Fruit fly (Drosophila melanogaster) S2 (cell line): ENCODE results near the gene gdrd.
A peak's percentile ranks its signal among the peaks of the same experiment; 100 is the strongest.

Experiments used
- CG8478 ChIP-seq: fragments of >200 bp; optimal IDR thresholded peaks from 2 replicates; lab custom pipeline; 2018
- CTCF ChIP-seq, 2 experiments: fragments of >200 bp; optimal IDR thresholded peaks; 2 replicates each; lab custom pipeline; 2018

Gene gdrd

DNA sequence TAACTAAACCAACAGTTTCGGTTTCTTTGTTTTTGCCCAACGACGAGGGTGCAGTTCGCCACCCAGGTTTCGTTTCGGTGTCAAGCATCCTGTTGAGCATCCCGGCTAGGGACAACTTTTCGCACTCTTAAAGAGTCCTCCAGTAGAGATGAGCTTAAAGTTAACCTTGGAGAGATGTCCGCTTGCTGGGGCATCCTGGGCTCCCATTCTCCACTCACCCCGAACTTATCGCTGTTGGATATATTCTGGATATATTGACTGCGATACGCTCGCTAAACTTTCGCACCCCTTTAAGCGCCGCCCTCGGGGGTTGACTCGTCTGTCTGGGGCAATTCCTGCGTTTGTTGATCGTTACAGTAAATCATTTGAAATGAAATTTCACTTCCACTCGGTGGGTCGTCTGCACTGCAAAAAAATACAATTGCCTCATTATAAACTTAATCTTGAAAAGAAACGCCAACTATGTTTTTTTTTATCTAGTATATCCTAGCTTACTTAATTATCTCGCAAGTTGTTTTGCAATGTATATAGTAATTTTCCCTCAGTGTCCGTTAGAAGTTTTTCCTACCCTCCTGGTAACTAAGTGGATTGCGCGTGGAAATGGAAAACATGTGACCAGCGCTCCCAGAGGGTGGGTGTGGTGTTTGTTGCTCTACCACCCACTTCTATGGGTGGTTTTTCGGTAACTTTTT is 29.4 kb upstream of the gdrd start:
- TF ChIP-seq CG8478 (no peak), CTCF (optimal IDR thresholded peaks at IDR 0.05; lab: Kevin White, UChicago) (no peak)

DNA sequence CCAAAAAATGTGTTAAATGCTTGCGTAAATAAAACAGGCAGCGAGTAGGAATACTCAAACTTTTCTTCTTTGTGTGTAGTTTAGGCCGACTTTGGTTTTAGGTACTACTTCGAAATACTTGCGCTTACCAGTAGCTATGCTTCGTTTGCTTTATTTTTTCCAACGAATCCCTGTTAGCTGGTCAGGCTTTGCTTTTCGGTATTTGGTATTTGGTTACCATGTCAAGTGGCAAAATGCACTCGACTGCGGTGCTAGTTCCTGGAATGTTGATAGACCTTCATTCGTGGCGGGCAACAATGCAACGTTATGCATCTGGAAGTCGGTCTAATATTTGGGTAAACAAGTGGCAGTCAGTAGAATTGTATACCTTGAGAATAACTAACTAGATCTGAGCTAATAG is 27.4 kb upstream of the gdrd start:
- no peak for TF ChIP-seq CTCF (optimal IDR thresholded peaks at IDR 0.05; lab: Kevin White, UChicago)
- TF ChIP-seq CG8478: no peak

DNA sequence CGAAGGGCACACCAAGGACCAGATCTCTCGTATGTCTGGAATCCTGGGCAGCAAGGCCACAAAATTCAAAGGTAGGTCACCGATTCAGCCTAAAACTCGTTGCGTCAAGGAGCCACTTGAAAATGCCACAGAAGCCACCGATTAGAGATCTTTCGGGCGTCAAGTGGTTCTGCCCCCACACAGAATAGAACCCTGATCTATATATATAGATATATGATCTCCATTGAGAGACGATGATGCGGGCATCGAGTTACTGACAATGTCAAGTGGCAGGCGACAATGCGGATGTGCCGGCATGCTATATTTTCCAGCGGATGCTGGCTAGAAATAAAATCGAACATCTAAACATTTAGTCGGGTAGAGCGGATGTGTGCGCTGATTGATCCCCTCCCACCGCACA is 26.8 kb upstream of the gdrd start:
- no peak for TF ChIP-seq CG8478
- TF ChIP-seq CTCF (optimal IDR thresholded peaks at IDR 0.05; lab: Kevin White, UChicago): no peak

DNA sequence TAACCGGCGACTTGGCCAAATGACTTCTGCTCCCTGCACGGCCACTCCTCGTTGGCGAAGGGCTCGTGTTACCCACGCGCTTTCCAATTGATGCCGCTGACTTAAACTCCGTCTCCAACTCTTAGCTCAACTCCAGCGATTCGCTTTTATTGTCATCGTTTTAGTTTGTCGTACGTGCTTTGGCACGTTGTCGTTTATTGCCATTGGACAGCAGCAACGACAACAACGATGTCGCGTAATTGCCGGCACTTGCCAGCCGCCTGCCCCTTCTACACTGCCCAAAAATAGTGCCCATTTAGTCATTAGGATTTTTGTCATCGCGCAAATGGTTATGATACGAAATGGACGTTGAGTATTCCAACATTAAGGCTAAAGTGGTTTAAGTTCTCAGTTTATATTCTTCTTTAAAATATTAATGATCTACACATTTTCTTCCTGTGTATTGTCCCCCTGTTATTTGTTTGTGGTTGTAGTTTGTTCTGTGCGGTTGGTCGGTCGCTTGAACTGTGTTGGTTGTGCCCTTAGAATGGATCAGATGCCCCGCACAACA is 25.3 kb upstream of the gdrd start:
- TF ChIP-seq CTCF (optimal IDR thresholded peaks at IDR 0.05; lab: Kevin White, UChicago) (no peak), CG8478 (no peak)

DNA sequence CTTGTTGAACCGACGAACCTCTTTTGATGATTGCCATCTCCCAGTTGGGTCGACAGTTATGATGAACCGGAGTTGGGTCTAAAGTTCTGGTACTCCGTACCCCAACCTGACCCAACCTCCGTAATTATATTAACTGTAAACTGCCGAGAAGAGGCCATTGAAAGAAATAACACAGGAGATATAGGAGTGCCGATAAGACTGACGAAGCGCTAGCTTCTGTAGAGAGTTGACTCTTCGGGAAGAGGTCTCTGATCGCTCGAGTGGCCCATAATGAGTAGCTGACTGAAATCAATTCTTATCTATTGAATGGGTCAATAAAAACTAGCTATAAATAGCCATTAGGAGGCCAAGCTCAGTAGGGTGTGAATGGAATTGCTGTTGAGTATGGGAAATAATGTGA is 22.5 kb upstream of the gdrd start:
- TF ChIP-seq CTCF (optimal IDR thresholded peaks at IDR 0.05; lab: Kevin White, UChicago): no peak
- no peak for TF ChIP-seq CG8478

DNA sequence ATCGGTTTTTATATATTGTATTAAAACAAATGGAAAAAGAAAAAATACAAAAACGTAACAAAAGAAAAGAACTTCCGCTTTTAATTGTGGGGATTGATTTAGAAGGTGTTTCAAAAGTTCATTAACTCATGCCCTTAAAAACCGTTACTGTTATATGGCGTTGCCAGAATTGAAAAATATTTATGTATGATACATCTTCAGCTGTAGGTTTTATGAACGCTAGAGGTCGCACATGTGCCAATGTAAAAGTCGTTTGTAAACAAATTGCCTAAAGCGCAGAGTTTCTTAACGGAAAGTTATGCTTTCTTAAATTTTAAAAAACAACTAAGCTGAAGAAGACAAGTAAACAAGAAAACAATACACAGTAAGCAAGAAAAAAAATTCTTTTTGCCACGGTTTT is 19.6 kb upstream of the gdrd start:
- TF ChIP-seq CTCF (optimal IDR thresholded peaks at IDR 0.05; lab: Kevin White, UChicago): peak; percentile 88 to 94
- TF ChIP-seq CG8478: no peak

DNA sequence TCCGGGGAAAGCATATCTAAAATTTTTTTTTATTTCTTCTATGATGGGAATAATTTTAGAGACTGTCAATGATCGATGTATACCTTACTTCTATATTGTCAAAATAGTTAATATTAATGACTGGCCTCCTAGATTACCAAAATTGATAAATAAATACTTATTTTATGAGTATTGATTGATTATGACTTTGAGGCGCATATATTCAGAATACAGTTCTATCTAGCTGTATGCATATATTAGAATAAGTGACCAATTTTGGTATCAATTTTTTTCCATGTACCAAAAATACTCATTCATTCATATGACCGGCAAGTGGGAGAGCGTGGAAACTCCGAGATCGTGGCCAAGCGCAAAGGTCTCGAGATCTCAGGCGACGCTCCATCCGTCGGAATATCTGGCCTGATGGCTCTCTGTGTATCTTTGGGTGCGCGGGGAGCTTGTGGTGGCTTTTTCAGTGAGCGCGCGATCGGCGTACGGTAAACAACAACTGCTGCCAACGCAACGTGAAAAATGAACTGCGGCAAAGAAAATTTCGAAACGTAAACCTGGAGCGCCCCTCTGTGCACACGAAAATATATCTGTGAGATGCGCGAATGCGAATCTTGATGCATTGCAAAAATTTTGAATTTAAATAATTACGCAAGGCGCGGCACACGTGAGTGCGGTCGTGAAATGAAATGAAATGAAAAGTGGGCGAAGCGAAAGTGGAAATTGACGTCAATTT is 18.6 kb upstream of the gdrd start, which contains the start of the genes CG43121 and ome:
TSS of gene CG43121 (minus strand) at position 51 of the 724 bp plus-strand sequence.
TSS of gene ome (plus strand) at position 453 of the 724 bp plus-strand sequence.
- TF ChIP-seq CG8478 (no peak), CTCF (optimal IDR thresholded peaks at IDR 0.05; lab: Kevin White, UChicago) (no peak)

DNA sequence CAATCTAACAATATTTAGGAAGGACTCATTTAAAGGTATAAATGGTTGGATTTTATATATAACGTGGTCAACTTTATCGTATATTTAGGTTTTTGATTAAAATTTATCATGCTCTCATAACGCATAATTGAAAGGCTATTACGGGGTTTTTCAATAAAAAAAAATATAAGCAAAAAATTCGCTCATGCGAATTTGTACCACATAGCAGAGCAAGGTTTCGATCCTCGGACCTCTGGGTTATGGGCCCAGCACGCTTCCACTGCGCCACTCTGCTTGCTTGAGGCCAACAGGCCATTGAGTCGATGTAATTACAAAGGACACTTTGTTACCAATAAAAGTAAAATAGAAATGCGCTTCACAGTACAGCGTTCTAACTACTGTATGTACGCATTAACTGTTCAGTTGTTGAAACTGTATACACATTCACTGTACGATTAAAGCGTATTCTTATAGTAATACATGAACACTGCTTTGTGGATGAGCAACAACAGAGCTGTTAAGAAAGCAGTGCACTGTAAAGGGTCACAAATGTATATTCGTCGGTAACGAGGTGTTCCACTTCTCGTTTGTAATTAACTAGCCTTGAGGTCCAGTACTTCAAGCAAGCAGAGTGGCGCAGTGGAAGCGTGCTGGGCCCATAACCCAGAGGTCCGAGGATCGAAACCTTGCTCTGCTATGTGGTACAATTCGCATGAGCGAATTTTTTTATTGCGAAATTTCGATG is 17.2 kb upstream of the gdrd start:
- no peak for TF ChIP-seq CG8478
- TF ChIP-seq CTCF (optimal IDR thresholded peaks at IDR 0.05; lab: Kevin White, UChicago): peak; percentile 45 to 60

DNA sequence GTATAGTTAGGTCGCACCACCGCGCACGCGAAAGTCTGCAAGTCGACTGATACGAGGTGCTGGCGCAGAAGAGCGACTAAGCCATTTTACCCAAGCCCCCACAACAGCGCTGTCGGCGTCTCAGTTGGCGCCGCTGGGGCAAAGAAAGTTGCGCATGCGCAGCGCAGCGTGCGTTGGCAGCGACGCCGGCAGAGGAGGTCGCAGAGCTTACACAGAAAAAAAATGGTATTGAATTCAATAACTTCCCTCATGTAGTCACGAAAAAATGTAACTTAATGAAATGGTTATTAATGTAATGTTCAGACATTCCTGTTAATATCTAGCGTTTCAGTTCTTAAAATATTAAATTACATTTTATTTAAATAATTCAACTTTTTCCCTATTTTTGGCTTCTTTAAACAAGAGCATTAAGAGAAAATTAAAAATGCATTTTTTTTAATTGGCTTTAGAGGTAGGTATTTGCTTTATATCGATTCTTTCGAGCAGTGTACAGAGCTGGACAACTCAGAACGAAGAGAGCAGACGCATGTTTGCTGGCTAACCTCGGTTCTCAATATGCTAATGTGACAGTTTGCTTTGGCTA is 13.0 kb upstream of the gdrd start, which contains the start of gene CG4914:
TSS of gene CG4914 (minus strand) at position 51 of the 583 bp plus-strand sequence.
- no peak for TF ChIP-seq CTCF (optimal IDR thresholded peaks at IDR 0.05; lab: Kevin White, UChicago)
- TF ChIP-seq CG8478: no peak

DNA sequence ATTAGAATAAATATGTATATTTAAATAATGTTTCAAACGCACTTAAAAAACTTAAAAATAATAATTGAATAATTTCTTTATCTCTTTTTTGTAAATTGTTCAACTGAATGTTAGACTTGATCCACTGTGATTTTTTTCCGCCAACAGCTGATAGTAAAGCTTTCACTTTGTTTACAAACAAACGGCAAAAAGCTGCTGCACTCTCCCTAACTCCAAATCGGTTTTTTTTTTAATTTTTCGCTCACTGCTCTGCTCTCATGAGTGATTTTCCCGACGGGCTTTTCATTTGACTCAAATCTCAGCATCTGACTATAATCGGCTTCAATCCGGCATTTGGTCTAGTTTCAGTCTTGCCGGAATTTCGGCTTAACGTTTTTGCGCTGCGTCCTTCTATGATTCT is 9.6 kb upstream of the gdrd start:
- TF ChIP-seq CTCF (optimal IDR thresholded peaks at IDR 0.05; lab: Kevin White, UChicago): no peak
- no peak for TF ChIP-seq CG8478

DNA sequence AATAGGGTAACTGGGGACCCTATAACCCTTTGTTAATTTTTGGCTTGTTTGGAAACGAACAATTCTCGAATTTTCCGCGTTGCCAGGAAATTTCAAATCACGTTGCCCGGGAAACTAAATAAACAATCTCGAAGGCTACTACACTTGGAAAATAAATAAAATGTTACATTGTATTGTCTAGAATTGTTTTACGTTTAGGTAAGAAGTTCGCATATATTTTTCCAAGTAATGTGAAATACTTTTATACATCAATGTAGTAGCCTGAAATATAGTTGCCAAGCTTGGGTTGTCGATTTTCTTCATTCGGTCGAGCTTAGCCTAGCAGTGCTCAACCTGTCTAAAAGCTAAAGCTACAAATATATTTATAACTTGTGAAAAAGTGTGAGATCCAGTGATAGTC is 6.7 kb upstream of the gdrd start, which contains the start of gene Dnaaf6:
TSS of gene Dnaaf6 (plus strand) at position 301 of the 400 bp plus-strand sequence.
- TF ChIP-seq CTCF (optimal IDR thresholded peaks at IDR 0.05; lab: Kevin White, UChicago) (no peak), CG8478 (no peak)

DNA sequence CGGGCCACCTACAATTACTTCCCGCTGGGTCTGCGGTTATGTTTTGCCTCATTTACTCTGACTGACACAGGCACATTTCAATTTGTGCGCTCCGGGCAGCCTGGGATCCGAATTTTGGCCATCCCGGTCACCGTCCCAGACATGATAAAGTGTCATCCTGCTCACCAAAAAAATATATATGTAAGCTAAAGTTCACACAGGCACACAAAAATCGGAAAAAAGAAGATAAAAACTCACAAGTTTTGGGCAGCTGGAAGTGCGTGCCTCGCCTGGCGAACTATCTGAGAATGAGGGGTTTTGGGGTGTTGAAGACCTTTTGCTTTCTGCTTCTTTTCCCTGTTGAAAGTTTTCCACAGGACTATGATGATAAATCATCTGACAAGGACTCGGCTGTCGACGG is 4.9 kb upstream of the gdrd start:
- no peak for TF ChIP-seq CG8478

DNA sequence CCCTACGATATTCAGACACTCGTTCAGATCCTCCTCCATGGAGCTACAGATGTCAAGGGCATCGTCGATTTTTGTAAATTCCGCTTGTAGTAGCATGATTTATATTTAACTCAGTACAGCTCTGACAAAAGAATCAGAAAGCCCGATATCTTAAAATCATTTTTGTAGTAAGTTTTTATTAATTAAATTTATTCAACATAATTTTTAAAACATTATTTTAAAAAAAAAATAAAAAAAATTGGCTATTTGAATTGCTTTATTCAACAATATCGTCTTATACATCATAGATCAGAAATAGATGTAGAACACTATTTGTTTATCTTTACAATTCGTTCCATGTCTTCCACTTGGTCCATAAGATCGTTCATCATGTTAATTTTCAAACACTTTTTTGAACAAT is 5.9 kb downstream of the gdrd start, which contains the start of gene CG13474:
TSS of gene CG13474 (minus strand) at position 101 of the 400 bp plus-strand sequence.
- no peak for TF ChIP-seq CTCF (optimal IDR thresholded peaks at IDR 0.05; lab: Kevin White, UChicago)

DNA sequence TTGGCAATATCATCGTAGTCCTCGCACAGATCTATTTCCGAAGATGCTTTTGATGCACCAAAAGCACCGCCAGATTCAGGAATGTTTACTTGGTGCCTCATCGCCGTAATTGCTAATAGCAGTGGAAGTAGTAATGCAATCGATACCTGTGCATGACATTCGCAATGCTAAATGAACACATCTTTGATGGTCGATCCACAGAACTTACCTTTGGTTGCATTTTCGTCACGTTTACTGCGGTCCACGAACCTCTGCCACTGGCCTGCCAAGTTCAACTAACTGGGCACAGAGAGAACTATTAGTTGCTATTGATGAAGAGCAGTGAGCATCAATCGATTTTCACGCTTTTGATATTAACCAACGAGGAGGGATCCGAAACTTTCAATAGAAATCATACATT is 10.4 kb downstream of the gdrd start, which contains the start of gene CG17177:
TSS of gene CG17177 (minus strand) at position 101 of the 400 bp plus-strand sequence.
- no peak for TF ChIP-seq CG8478
- no peak for TF ChIP-seq CTCF (optimal IDR thresholded peaks at IDR 0.05; lab: Kevin White, UChicago)

DNA sequence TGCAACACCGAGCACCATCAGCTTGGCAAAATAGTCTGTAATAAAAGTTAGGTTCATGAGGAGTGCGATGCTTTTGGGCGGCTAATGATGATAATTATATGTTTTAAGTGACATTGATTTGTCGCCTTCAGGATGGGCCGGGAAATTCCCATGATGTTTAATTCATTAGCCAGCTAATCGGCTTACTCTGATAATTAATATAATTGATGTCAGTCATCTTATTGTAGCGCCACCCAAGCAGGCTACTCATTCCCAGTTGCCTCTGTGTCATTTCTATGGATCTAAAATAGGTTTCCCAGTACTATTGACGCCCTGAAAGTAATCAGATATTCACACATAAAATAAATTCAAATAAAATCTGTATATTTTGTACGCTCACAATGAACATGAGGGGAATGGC is 14.0 kb downstream of the gdrd start, which contains the start of gene CG13476:
TSS of gene CG13476 (plus strand) at position 301 of the 400 bp plus-strand sequence.
- TF ChIP-seq CG8478 (no peak), CTCF (optimal IDR thresholded peaks at IDR 0.05; lab: Kevin White, UChicago) (no peak)
